Fruit fly (Drosophila melanogaster) whole organism, embryonic: Measurements from ENCODE around the gene CG5641.
"Not testable (repeated sequence)": the region's sequence is repeated elsewhere in the genome, so short reads cannot be mapped to it uniquely, and the experiment has no call there.

Source experiments
- Ada2b ChIP-seq: fragments of 200-800 bp; sonication (Bioruptor generic); IDR thresholded peaks from 2 replicates; pipeline ENCODE4 v1.3.6; 2022; ENCODE audit warnings: missing biosample characterization, missing genetic modification characterization
- Blimp-1 ChIP-seq: fragments of 200-800 bp; sonication (Bioruptor generic); optimal IDR thresholded peaks from 3 replicates; lab custom pipeline; 2018; ENCODE audit warnings: missing biosample characterization, missing genetic modification characterization, mild to moderate bottlenecking, moderate library complexity, missing genetic modification reagents
- BtbVII ChIP-seq: fragments of 200-800 bp; sonication (Bioruptor generic); optimal IDR thresholded peaks from 3 replicates; lab custom pipeline; 2017; ENCODE audit warnings: missing biosample characterization, mild to moderate bottlenecking, missing genetic modification characterization
- CG15269 ChIP-seq: fragments of 200-800 bp; sonication (Bioruptor generic); optimal IDR thresholded peaks from 2 replicates; lab custom pipeline; 2018; ENCODE audit warnings: missing biosample characterization, mild to moderate bottlenecking, missing genetic modification characterization, moderate library complexity
- CG18619 ChIP-seq: fragments of 200-800 bp; sonication (Bioruptor generic); optimal IDR thresholded peaks from 3 replicates; lab custom pipeline; 2017; ENCODE audit warnings: missing biosample characterization, mild to moderate bottlenecking, missing genetic modification characterization
- CG30020 ChIP-seq: fragments of 200-800 bp; optimal IDR thresholded peaks from 2 replicates; lab custom pipeline; 2019; ENCODE audit warnings: missing biosample characterization, mild to moderate bottlenecking, missing genetic modification characterization, moderate library complexity
- CG34422 ChIP-seq: fragments of 200-800 bp; sonication (Bioruptor generic); IDR thresholded peaks from 3 replicates; pipeline ENCODE4 v1.3.6; 2022; ENCODE audit warnings: missing biosample characterization, missing genetic modification characterization
- CG5180 ChIP-seq: fragments of 200-800 bp; sonication (Bioruptor generic); optimal IDR thresholded peaks from 3 replicates; lab custom pipeline; 2017; ENCODE audit warnings: missing biosample characterization, missing genetic modification characterization, mild to moderate bottlenecking, moderate library complexity, missing genetic modification reagents
- CG6254 ChIP-seq: fragments of 200-800 bp; sonication (Bioruptor generic); optimal IDR thresholded peaks from 3 replicates; lab custom pipeline; 2017; ENCODE audit warnings: mild to moderate bottlenecking, missing biosample characterization, missing genetic modification reagents, missing genetic modification characterization
- CTCF ChIP-seq: fragments of 200-800 bp; sonication (Bioruptor generic); optimal IDR thresholded peaks from 2 replicates; lab custom pipeline; 2017; ENCODE audit warnings: missing biosample characterization, mild to moderate bottlenecking, missing genetic modification characterization, moderate library complexity
- Deaf1 ChIP-seq: fragments of 200-800 bp; optimal IDR thresholded peaks from 3 replicates; lab custom pipeline; 2019; ENCODE audit warnings: missing biosample characterization, mild to moderate bottlenecking, missing genetic modification characterization, moderate library complexity
- Dref ChIP-seq: fragments of 200-800 bp; sonication (Bioruptor generic); IDR thresholded peaks from 2 replicates; pipeline ENCODE4 v1.3.6; 2022; ENCODE audit warnings: missing biosample characterization, missing genetic modification characterization
- Gug ChIP-seq: fragments of 200-800 bp; sonication (Bioruptor generic); IDR thresholded peaks from 4 replicates; pipeline ENCODE4 v1.3.6; 2022; ENCODE audit warnings: missing biosample characterization, missing genetic modification characterization
- Jarid2 ChIP-seq: fragments of 200-800 bp; sonication (Bioruptor generic); optimal IDR thresholded peaks from 3 replicates; lab custom pipeline; 2017; ENCODE audit warnings: mild to moderate bottlenecking, missing biosample characterization, missing genetic modification reagents, missing genetic modification characterization
- Med ChIP-seq: fragments of 200-800 bp; sonication (Bioruptor generic); peaks from one replicate; lab custom pipeline; 2016; ENCODE audit warnings: missing biosample characterization, missing genetic modification characterization, mild to moderate bottlenecking, inconsistent platforms, moderate library complexity
- Mes4 ChIP-seq: fragments of 200-800 bp; sonication (Bioruptor generic); optimal IDR thresholded peaks from 2 replicates; lab custom pipeline; 2016; ENCODE audit warnings: missing biosample characterization, missing genetic modification characterization
- Rx ChIP-seq: fragments of 200-800 bp; sonication (Bioruptor generic); IDR thresholded peaks from 2 replicates; pipeline ENCODE4 v1.3.6; 2022; ENCODE audit warnings: missing biosample characterization, missing genetic modification characterization
- Sry-β ChIP-seq: fragments of 200-800 bp; sonication (Bioruptor generic); optimal IDR thresholded peaks from 2 replicates; lab custom pipeline; 2018; ENCODE audit warnings: missing biosample characterization, mild to moderate bottlenecking, missing genetic modification characterization, moderate library complexity
- Tbp ChIP-seq: fragments of >200 bp; optimal IDR thresholded peaks from 2 replicates; lab custom pipeline; 2018; ENCODE audit warnings: missing biosample characterization, missing genetic modification characterization
- Trl ChIP-seq, 3 experiments: fragments of >200 bp in 2 of 3; fragments of 200-800 bp in 1 of 3; sonication (Bioruptor generic) in 1 of 3; optimal IDR thresholded peaks; 2 replicates in 1 of 3; 3 replicates in 2 of 3; lab custom pipeline; 2016 to 2017; ENCODE audit warnings: missing biosample characterization in 1 of 3, missing genetic modification characterization in 1 of 3
- Usf ChIP-seq: fragments of 200-800 bp; sonication (Bioruptor generic); optimal IDR thresholded peaks from 2 replicates; lab custom pipeline; 2017; ENCODE audit warnings: missing genotype, missing biosample characterization, missing genetic modification characterization
- ara ChIP-seq: fragments of 200-800 bp; sonication (Bioruptor generic); IDR thresholded peaks from 2 replicates; pipeline ENCODE4 v1.3.6; 2022; ENCODE audit warnings: missing biosample characterization, missing genetic modification characterization
- bsh ChIP-seq, 2 experiments: fragments of 200-800 bp; sonication (Bioruptor generic); optimal IDR thresholded peaks; 2 replicates each; lab custom pipeline; 2017 to 2018; ENCODE audit warnings: mild to moderate bottlenecking in 2 of 2, missing biosample characterization in 2 of 2, missing genetic modification characterization in 2 of 2, moderate library complexity in 1 of 2
- cg ChIP-seq: fragments of 200-800 bp; sonication (Bioruptor generic); optimal IDR thresholded peaks from 3 replicates; lab custom pipeline; 2019; ENCODE audit warnings: missing biosample characterization, mild to moderate bottlenecking, missing genetic modification characterization, moderate library complexity
- chinmo ChIP-seq: fragments of 200-800 bp; sonication (Bioruptor generic); IDR thresholded peaks from 4 replicates; pipeline ENCODE4 v1.3.6; 2022; ENCODE audit warnings: missing biosample characterization, missing genetic modification characterization; ENCODE audit not compliant: partially characterized antibody
- dati ChIP-seq: fragments of 200-800 bp; sonication (Bioruptor generic); IDR thresholded peaks from 2 replicates; pipeline ENCODE4 v1.3.6; 2022; ENCODE audit warnings: missing biosample characterization, missing genetic modification characterization
- gce ChIP-seq: fragments of 200-800 bp; sonication (Bioruptor generic); IDR thresholded peaks from 3 replicates; pipeline ENCODE4 v1.3.6; 2022; ENCODE audit warnings: missing biosample characterization, missing genetic modification characterization
- insv ChIP-seq, 2 experiments: fragments of 200-800 bp; sonication (Bioruptor generic); optimal IDR thresholded peaks; 3 replicates each; lab custom pipeline; 2016 to 2018; ENCODE audit warnings: missing biosample characterization in 2 of 2, missing genetic modification characterization in 2 of 2
- kay ChIP-seq: fragments of 200-800 bp; sonication (Bioruptor generic); optimal IDR thresholded peaks from 2 replicates; lab custom pipeline; 2016; ENCODE audit warnings: missing biosample characterization, missing genetic modification characterization
- nom ChIP-seq: fragments of 200-800 bp; sonication (Bioruptor generic); optimal IDR thresholded peaks from 2 replicates; lab custom pipeline; 2017; ENCODE audit warnings: missing biosample characterization, missing genetic modification characterization, mild to moderate bottlenecking, moderate library complexity, missing genetic modification reagents
- onecut ChIP-seq: fragments of 200-800 bp; sonication (Bioruptor generic); IDR thresholded peaks from 2 replicates; pipeline ENCODE4 v1.3.6; 2022; ENCODE audit warnings: missing biosample characterization, missing genetic modification characterization
- peb ChIP-seq: fragments of 200-800 bp; sonication (Bioruptor generic); IDR thresholded peaks from 2 replicates; pipeline ENCODE4 v1.3.6; 2022; ENCODE audit warnings: missing biosample characterization, missing genetic modification characterization
- sens ChIP-seq: fragments of 200-800 bp; sonication (Bioruptor generic); peaks from one replicate; lab custom pipeline; 2016; ENCODE audit warnings: missing biosample characterization, missing genetic modification characterization
- shn ChIP-seq: fragments of 200-800 bp; sonication (Bioruptor generic); optimal IDR thresholded peaks from 3 replicates; lab custom pipeline; 2016; ENCODE audit warnings: missing biosample characterization, missing genetic modification characterization
- ssp ChIP-seq: fragments of 200-800 bp; sonication (Bioruptor generic); IDR thresholded peaks from 2 replicates; pipeline ENCODE4 v1.3.6; 2022; ENCODE audit warnings: missing biosample characterization, missing genetic modification characterization
- stwl ChIP-seq: fragments of 200-800 bp; sonication (Bioruptor generic); optimal IDR thresholded peaks from 3 replicates; lab custom pipeline; 2018; ENCODE audit warnings: missing biosample characterization, mild to moderate bottlenecking, missing genetic modification characterization, moderate library complexity
- sug ChIP-seq: fragments of 200-800 bp; optimal IDR thresholded peaks from 2 replicates; lab custom pipeline; 2019; ENCODE audit warnings: missing biosample characterization, mild to moderate bottlenecking, missing genetic modification characterization, moderate library complexity
- tin ChIP-seq: fragments of 200-800 bp; sonication (Bioruptor generic); optimal IDR thresholded peaks from 3 replicates; lab custom pipeline; 2016; ENCODE audit warnings: missing biosample characterization, missing genetic modification characterization
- trh ChIP-seq: fragments of 200-800 bp; sonication (Bioruptor generic); optimal IDR thresholded peaks from 2 replicates; lab custom pipeline; 2016; ENCODE audit warnings: missing biosample characterization, missing genetic modification characterization
- yki ChIP-seq: fragments of >200 bp; optimal IDR thresholded peaks from 3 replicates; lab custom pipeline; 2018
- zf30C ChIP-seq: fragments of 200-800 bp; sonication (Bioruptor generic); optimal IDR thresholded peaks from 3 replicates; lab custom pipeline; 2018; ENCODE audit warnings: missing biosample characterization, mild to moderate bottlenecking, missing genetic modification characterization

The CG5641 gene

DNA sequence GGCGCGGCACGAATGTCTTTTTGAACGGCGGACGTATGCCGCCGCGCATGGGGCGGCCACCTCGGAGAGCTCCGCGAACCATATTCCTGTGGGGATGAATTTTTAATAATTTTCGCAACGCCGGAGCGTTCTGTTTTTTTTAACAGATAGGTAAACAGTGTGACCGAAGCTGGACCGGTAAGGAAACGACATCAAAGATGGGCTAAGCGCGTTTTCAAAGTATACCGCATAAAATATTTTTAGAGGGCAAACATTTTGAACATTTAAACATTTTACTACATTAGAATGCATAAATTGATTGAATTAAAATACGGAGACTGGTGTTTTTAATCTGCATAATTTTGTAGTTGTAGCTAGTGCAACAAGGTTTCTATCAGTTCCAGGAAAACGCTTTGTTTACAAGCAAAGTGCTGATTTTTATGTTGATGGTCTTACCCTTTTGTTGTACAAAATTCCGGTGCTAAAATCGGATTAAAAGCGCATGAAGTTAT, at the start of gene CG5641, which contains the start of gene CG5245 (continued):
- TF ChIP-seq Usf (GFP tag; lab: Kevin White, UChicago) (no peak), yki (lab: Kevin White, UChicago) (no peak), chinmo (GFP tag; lab: Robert Waterston, UW) (no peak), insv (GFP tag; optimal IDR thresholded peaks at IDR 0.05; lab: Kevin White, UChicago) (peak in 1 of 2 experiments; percentile 0), Dref (no peak), CG34422 (GFP tag; lab: Robert Waterston, UW) (peak; percentile 31; the same call in 1 of the 3 replicates), Sry-β (GFP tag; lab: Kevin White, UChicago) (peak; percentile 14), BtbVII (no peak), gce (GFP tag; lab: Robert Waterston, UW) (no peak), ara (GFP tag; lab: Robert Waterston, UW) (no peak), stwl (peak; percentile 40), CG6254 (GFP tag; lab: Kevin White, UChicago) (no peak), CG15269 (no peak), Mes4 (GFP tag; lab: Kevin White, UChicago) (no peak), kay (no peak), dati (GFP tag; lab: Robert Waterston, UW) (no peak), trh (no peak), bsh (GFP tag; optimal IDR thresholded peaks at IDR 0.05; lab: Kevin White, UChicago) (no peak), CG30020 (tag; lab: Kevin White, UChicago) (peak; percentile 15), shn (GFP tag; lab: Kevin White, UChicago) (no peak), tin (GFP tag; lab: Kevin White, UChicago) (no peak), Ada2b (GFP tag; lab: Robert Waterston, UW) (no peak), CG18619 (GFP tag; lab: Kevin White, UChicago) (no peak), ssp (GFP tag; lab: Robert Waterston, UW) (no peak), Rx (GFP tag; lab: Robert Waterston, UW) (no peak), peb (GFP tag; lab: Robert Waterston, UW) (no peak), zf30C (GFP tag; lab: Kevin White, UChicago) (no peak)

DNA sequence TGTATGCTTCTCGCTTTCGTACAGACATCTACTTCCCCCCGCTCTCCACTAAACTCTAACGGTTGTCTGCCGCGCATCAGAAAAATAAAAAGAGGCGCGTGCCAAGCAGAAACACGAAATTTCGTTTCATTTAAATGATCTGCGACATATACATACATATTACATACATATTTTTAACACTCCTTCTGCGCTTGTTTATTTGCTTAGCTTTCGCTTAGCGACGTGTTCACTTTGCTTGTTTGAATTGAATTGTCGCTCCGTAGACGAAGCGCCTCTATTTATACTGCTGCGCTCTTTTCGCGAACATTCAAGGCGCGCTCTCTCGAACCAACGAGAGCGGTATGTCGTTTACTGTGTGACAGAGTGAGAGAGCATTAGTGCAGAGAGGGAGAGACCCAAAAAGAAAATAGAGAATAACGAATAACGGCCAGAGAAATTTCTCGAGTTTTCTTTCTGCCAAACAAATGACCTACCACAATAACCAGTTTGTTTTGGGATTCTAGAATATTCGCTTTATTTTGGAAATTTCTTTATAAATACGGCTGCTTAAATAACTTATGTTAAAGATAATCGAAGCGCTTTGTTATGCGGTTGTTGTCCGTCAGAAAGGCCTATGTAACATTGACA, 48.3 kb upstream of the CG5641 start:
- TF ChIP-seq Deaf1 (peak; percentile 36), cg (peak; percentile 41), CG5180 (peak; percentile 91), Tbp (GFP tag; lab: Kevin White, UChicago) (peak; percentile 63), yki (lab: Kevin White, UChicago) (peak; percentile 15), sug (tag; lab: Kevin White, UChicago) (peak; percentile 4), Med (peak; percentile 43), sens (peak; percentile 61), Trl (optimal IDR thresholded peaks at IDR 0.05; lab: Kevin White, UChicago) (peak; percentile 71 to 86), nom (GFP tag; lab: Kevin White, UChicago) (peak; percentile 11), Jarid2 (GFP tag; lab: Kevin White, UChicago) (peak; percentile 88), CTCF (GFP tag; lab: Kevin White, UChicago) (peak; percentile 44), onecut (GFP tag; lab: Robert Waterston, UW) (peak; percentile 71), Blimp-1 (peak; percentile 18), Gug (GFP tag; lab: Robert Waterston, UW) (peak; percentile 53; the same call in 1 of the 4 replicates)
- TF ChIP-seq Trl (GFP tag; optimal IDR thresholded peaks at IDR 0.05; lab: Kevin White, UChicago), result not testable (repeated sequence)
